Worm (Caenorhabditis elegans) whole organism, midembryonic: ENCODE measurements around the gene C36H8.1.

Source experiments
- klf-2 ChIP-seq: fragments of 200-800 bp; sonication (Bioruptor generic); conservative IDR thresholded peaks from 2 replicates; pipeline ENCODE4 v1.3.6; 2022; ENCODE audit warnings: missing genetic modification reagents, missing genetic modification characterization, missing compliant biosample characterization
- tab-1 ChIP-seq: fragments of 200-800 bp; sonication (Bioruptor generic); IDR thresholded peaks from 2 replicates; pipeline ENCODE4 v1.3.6; 2022; ENCODE audit warnings: missing genetic modification characterization, missing compliant biosample characterization

DNA sequence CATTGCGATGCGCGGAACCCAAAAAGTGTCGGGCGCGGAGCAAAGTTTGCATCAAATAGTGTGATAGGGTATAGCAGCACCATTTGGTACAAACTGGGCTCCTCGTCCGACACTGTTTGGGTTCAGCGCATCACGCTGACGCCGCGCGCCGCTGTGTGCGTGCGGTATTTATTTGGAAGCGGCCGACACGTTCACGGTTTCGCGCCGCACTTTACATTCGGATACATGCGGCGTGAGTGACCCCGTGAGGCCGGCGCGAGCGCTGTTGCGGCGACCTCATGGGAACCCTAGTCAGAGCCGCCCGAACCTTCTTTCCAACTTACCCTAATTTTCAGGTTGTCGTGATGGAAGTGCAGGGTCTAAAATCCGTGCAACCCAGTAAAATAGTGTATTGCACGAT, 36.4 kb upstream of the C36H8.1 start:
- TF ChIP-seq tab-1 (GFP tag; lab: Robert Waterston, UW) (no peak), klf-2 (no peak)
